Fruit fly (Drosophila melanogaster): Measurements from ENCODE around the gene CG15186.

The CG15186 gene

DNA sequence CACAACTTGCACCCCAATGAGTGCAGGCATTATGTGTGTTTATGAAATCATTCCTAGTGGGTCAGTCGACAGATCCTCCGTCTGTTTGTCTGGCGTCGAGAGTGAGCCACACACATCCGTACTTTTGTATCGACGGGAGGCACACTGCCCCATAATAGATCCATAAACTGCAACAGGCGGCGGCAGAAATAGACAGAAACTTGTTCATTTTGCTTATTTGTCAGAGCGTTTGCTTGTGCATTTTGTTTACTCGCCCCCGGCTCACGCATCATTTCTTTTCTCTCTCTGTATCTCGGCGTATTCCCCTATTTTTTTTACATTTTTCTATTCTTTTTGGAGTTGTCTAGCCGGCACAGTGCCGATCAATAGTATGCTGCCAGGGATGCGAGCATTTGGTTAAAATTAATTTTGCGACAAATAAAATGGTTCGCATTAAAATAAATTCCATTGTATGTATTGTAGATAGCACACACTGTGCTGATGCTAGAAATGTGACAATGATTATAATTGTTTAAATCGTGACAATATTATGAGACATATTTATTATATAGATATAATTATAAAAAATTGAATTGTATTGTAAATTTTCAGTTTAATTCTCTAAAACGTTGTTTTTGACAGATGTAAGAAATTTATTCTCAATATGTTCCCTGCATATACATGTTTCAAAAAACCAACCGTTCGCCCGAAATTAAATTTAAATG is 3.8 kb downstream of the CG15186 start:
- TF ChIP-seq Mnt (GFP tag; optimal IDR thresholded peaks at IDR 0.05) (no peak), cic (GFP tag; optimal IDR thresholded peaks at IDR 0.05) (no peak), CG12768 (GFP tag; optimal IDR thresholded peaks at IDR 0.05) (no peak), pad (GFP tag; optimal IDR thresholded peaks at IDR 0.05) (no peak), CG5204 (GFP tag; optimal IDR thresholded peaks at IDR 0.05) (no peak), CG1620 (GFP tag; optimal IDR thresholded peaks at IDR 0.05) (no peak), bab1 (GFP tag; optimal IDR thresholded peaks at IDR 0.05) (no peak), Clk (GFP tag; optimal IDR thresholded peaks at IDR 0.05) (no peak), Hr96 (GFP tag; optimal IDR thresholded peaks at IDR 0.05) (no peak)

DNA sequence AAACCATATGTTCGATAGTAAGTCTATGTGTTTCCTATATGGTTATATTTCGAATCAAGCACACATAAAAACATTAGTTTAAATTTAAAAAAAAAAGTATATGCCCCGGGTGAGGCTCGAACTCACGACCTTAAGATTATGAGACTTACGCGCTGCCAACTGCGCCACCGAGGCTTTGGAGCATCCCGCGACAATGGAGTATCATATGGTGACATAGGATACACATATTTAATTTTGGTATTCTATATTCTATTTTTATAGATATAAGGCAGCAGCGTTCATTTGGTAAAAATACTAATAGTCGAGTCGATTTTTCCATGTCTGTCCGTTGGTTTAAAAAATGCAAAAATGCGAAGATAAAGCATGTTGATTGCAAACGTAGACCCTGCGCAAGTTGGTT is 17.8 kb downstream of the CG15186 start:
- TF ChIP-seq tj (GFP tag; optimal IDR thresholded peaks at IDR 0.05) (no peak), CG7101 (tag; optimal IDR thresholded peaks at IDR 0.05) (no peak), cnc (optimal IDR thresholded peaks at IDR 0.05) (no peak), cic (GFP tag; optimal IDR thresholded peaks at IDR 0.05) (no peak), CG12768 (GFP tag; optimal IDR thresholded peaks at IDR 0.05) (no peak), bab1 (GFP tag; optimal IDR thresholded peaks at IDR 0.05) (no peak)

DNA sequence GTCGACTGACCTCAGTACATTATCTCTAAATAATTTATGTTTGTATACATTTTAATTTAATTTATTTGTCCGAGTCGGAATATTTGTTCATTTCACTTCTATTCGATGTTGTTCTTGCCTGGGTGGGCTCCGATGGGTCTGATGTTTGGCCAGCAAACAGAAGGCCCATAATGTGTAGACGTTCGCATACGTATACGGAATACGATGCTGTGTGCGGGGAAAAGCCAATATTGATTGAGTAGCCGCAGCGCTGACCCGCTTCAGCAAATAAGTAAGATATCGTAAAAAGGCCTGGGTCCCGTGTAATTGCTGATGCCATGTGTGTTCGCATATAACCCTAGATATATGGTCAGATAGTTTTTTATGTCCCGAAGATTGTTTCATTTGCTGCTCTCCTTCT is 26.3 kb downstream of the CG15186 start:
- no peak for TF ChIP-seq pad (GFP tag; optimal IDR thresholded peaks at IDR 0.05)
- TF ChIP-seq CG12768 (GFP tag; optimal IDR thresholded peaks at IDR 0.05): no peak
- no peak for TF ChIP-seq tj (GFP tag; optimal IDR thresholded peaks at IDR 0.05)
- no peak for TF ChIP-seq CG33017 (tag; optimal IDR thresholded peaks at IDR 0.05)
- TF ChIP-seq Mnt (GFP tag; optimal IDR thresholded peaks at IDR 0.05): no peak
- no peak for TF ChIP-seq cnc (optimal IDR thresholded peaks at IDR 0.05)
- TF ChIP-seq bab1 (GFP tag; optimal IDR thresholded peaks at IDR 0.05): no peak
- no peak for TF ChIP-seq CG14711 (tag; optimal IDR thresholded peaks at IDR 0.05)
- TF ChIP-seq Hr96 (GFP tag; optimal IDR thresholded peaks at IDR 0.05): no peak
- TF ChIP-seq Crg-1 (GFP tag; optimal IDR thresholded peaks at IDR 0.05): no peak
- no peak for TF ChIP-seq toe (GFP tag; optimal IDR thresholded peaks at IDR 0.05)
- no peak for TF ChIP-seq ovo (GFP tag; optimal IDR thresholded peaks at IDR 0.05)
- TF ChIP-seq CG5204 (GFP tag; optimal IDR thresholded peaks at IDR 0.05): no peak
- no peak for TF ChIP-seq CG11617 (GFP tag; optimal IDR thresholded peaks at IDR 0.05)
- TF ChIP-seq kay (GFP tag; ENCODE audit: borderline replicate concordance): no peak
- TF ChIP-seq Clk (GFP tag; optimal IDR thresholded peaks at IDR 0.05): no peak
- TF ChIP-seq CG1620 (GFP tag; optimal IDR thresholded peaks at IDR 0.05): no peak
- no peak for TF ChIP-seq CG7045 (GFP tag; optimal IDR thresholded peaks at IDR 0.05)
- no peak for TF ChIP-seq CG7101 (tag; optimal IDR thresholded peaks at IDR 0.05)
- TF ChIP-seq cic (GFP tag; optimal IDR thresholded peaks at IDR 0.05): no peak

DNA sequence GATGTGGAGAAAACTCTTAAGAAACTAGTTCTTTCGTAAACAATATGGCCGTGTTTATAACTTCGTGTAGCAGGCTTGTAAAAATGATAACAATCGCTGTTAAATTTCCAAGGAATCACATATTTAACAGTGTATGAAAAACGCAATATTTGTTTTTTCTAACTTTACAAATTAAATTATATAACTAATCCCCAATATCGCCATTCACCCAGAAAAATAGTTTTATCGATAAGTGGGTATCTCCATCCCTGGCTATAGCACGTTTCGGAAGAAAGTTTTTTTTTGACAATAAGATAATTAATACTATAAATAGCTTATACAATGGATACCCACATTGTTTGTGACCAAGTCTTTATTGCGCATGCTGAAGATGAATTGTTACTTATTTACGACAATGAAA is 49.1 kb downstream of the CG15186 start, which contains the start of gene CG15185:
Gene CG15185, plus strand, starts transcription at position 301 of the 400 bp plus-strand sequence.
- TF ChIP-seq Mnt (GFP tag; optimal IDR thresholded peaks at IDR 0.05) (no peak), cic (GFP tag; optimal IDR thresholded peaks at IDR 0.05) (no peak), Crg-1 (GFP tag; optimal IDR thresholded peaks at IDR 0.05) (no peak), CG14711 (tag; optimal IDR thresholded peaks at IDR 0.05) (no peak), Hr96 (GFP tag; optimal IDR thresholded peaks at IDR 0.05) (no peak), pad (GFP tag; optimal IDR thresholded peaks at IDR 0.05) (no peak), ovo (GFP tag; optimal IDR thresholded peaks at IDR 0.05) (no peak), kay (GFP tag; ENCODE audit: borderline replicate concordance) (no peak), CG7101 (tag; optimal IDR thresholded peaks at IDR 0.05) (no peak), CG7045 (GFP tag; optimal IDR thresholded peaks at IDR 0.05) (no peak), bab1 (GFP tag; optimal IDR thresholded peaks at IDR 0.05) (no peak), toe (GFP tag; optimal IDR thresholded peaks at IDR 0.05) (no peak), CG11617 (GFP tag; optimal IDR thresholded peaks at IDR 0.05) (no peak), cnc (optimal IDR thresholded peaks at IDR 0.05) (no peak)

DNA sequence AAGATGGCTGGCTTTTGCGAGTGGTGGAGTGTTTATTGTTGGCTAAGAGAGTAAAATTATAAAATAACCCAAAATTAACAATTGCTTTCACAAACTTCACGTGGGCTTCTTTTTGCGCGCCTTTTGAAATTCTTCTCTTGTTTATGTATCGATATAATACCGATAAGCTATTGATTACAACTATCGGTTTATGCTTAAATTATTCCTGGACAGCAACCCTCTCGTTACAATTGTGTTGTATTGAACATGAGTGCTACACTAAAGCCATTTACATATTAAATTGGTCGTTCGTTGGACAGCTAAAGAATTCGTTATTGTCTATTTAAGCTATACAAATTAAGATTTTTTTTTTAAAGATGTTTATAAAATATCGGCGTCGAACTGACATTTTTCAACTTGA is 55.9 kb downstream of the CG15186 start:
- TF ChIP-seq toe (GFP tag; optimal IDR thresholded peaks at IDR 0.05) (no peak), CG14711 (tag; optimal IDR thresholded peaks at IDR 0.05) (no peak), Crg-1 (GFP tag; optimal IDR thresholded peaks at IDR 0.05) (no peak), CG5204 (GFP tag; optimal IDR thresholded peaks at IDR 0.05) (no peak), bab1 (GFP tag; optimal IDR thresholded peaks at IDR 0.05) (no peak), CG1620 (GFP tag; optimal IDR thresholded peaks at IDR 0.05) (no peak), CG12768 (GFP tag; optimal IDR thresholded peaks at IDR 0.05) (no peak), CG7045 (GFP tag; optimal IDR thresholded peaks at IDR 0.05) (no peak), tj (GFP tag; optimal IDR thresholded peaks at IDR 0.05) (no peak), Mnt (GFP tag; optimal IDR thresholded peaks at IDR 0.05) (no peak), CG33017 (tag; optimal IDR thresholded peaks at IDR 0.05) (no peak), ovo (GFP tag; optimal IDR thresholded peaks at IDR 0.05) (no peak), cnc (optimal IDR thresholded peaks at IDR 0.05) (no peak), pad (GFP tag; optimal IDR thresholded peaks at IDR 0.05) (no peak), cic (GFP tag; optimal IDR thresholded peaks at IDR 0.05) (no peak), Clk (GFP tag; optimal IDR thresholded peaks at IDR 0.05) (no peak), CG11617 (GFP tag; optimal IDR thresholded peaks at IDR 0.05) (no peak), kay (GFP tag; ENCODE audit: borderline replicate concordance) (no peak), Hr96 (GFP tag; optimal IDR thresholded peaks at IDR 0.05) (no peak), CG7101 (tag; optimal IDR thresholded peaks at IDR 0.05) (no peak)

All from whole organism, adult.